Fruit fly (Drosophila melanogaster) whole organism, embryonic: Measurements from ENCODE around the gene Rab26.

ENCODE experiments used
- B-H1 ChIP-seq: fragments of 200-800 bp; sonication (Bioruptor generic); IDR thresholded peaks from 3 replicates; pipeline ENCODE4 v1.3.6; 2022; ENCODE audit warnings: missing biosample characterization, missing genetic modification characterization
- Bgb ChIP-seq: fragments of 200-800 bp; sonication (Bioruptor generic); IDR thresholded peaks from 2 replicates; pipeline ENCODE4 v1.3.6; 2022; ENCODE audit warnings: missing biosample characterization, missing genetic modification characterization; ENCODE audit not compliant: partially characterized antibody
- CG10147 ChIP-seq: fragments of 200-800 bp; sonication (Bioruptor generic); optimal IDR thresholded peaks from 2 replicates; lab custom pipeline; 2019; ENCODE audit warnings: missing biosample characterization, mild to moderate bottlenecking, missing genetic modification characterization, moderate library complexity
- CG12071 ChIP-seq: fragments of 200-800 bp; sonication (Bioruptor generic); optimal IDR thresholded peaks from 3 replicates; lab custom pipeline; 2018; ENCODE audit warnings: missing biosample characterization, mild to moderate bottlenecking, missing genetic modification characterization
- CG15269 ChIP-seq: fragments of 200-800 bp; sonication (Bioruptor generic); optimal IDR thresholded peaks from 2 replicates; lab custom pipeline; 2018; ENCODE audit warnings: missing biosample characterization, mild to moderate bottlenecking, missing genetic modification characterization, moderate library complexity
- CG16863 ChIP-seq: fragments of 200-800 bp; sonication (Bioruptor generic); optimal IDR thresholded peaks from 3 replicates; lab custom pipeline; 2016; ENCODE audit warnings: missing biosample characterization, missing genetic modification characterization
- CG17186 ChIP-seq: fragments of 200-800 bp; sonication (Bioruptor generic); optimal IDR thresholded peaks from 3 replicates; lab custom pipeline; 2017; ENCODE audit warnings: missing biosample characterization, missing genetic modification reagents, missing genetic modification characterization
- CG17829 ChIP-seq: fragments of 200-800 bp; optimal IDR thresholded peaks from 2 replicates; lab custom pipeline; 2019; ENCODE audit warnings: missing biosample characterization, mild to moderate bottlenecking, missing genetic modification characterization, moderate library complexity
- CG18011 ChIP-seq: fragments of 200-800 bp; sonication (Bioruptor generic); optimal IDR thresholded peaks from 2 replicates; lab custom pipeline; 2017; ENCODE audit warnings: missing biosample characterization, missing genetic modification characterization, mild to moderate bottlenecking, moderate library complexity, missing genotype
- CG1832 ChIP-seq: fragments of 200-800 bp; sonication (Bioruptor generic); optimal IDR thresholded peaks from 2 replicates; lab custom pipeline; 2017; ENCODE audit warnings: missing biosample characterization, mild to moderate bottlenecking, missing genetic modification characterization, inconsistent platforms
- CG18476 ChIP-seq: fragments of 200-800 bp; sonication (Bioruptor generic); optimal IDR thresholded peaks from 2 replicates; lab custom pipeline; 2016; ENCODE audit warnings: missing biosample characterization, mild to moderate bottlenecking, missing genetic modification characterization
- CG32772 ChIP-seq: fragments of 200-800 bp; sonication (Bioruptor generic); IDR thresholded peaks from 2 replicates; pipeline ENCODE4 v1.3.6; 2022; ENCODE audit warnings: missing biosample characterization, missing genetic modification characterization
- CG34422 ChIP-seq: fragments of 200-800 bp; sonication (Bioruptor generic); IDR thresholded peaks from 3 replicates; pipeline ENCODE4 v1.3.6; 2022; ENCODE audit warnings: missing biosample characterization, missing genetic modification characterization
- CG3847 ChIP-seq: fragments of 200-800 bp; sonication (Bioruptor generic); IDR thresholded peaks from 2 replicates; pipeline ENCODE4 v1.3.6; 2022; ENCODE audit warnings: missing biosample characterization, missing genetic modification characterization
- CG5180 ChIP-seq: fragments of 200-800 bp; sonication (Bioruptor generic); optimal IDR thresholded peaks from 3 replicates; lab custom pipeline; 2017; ENCODE audit warnings: missing biosample characterization, missing genetic modification characterization, mild to moderate bottlenecking, moderate library complexity, missing genetic modification reagents
- CG5953 ChIP-seq: fragments of 200-800 bp; sonication (Bioruptor generic); IDR thresholded peaks from 2 replicates; pipeline ENCODE4 v1.3.6; 2022; ENCODE audit warnings: missing biosample characterization, missing genetic modification characterization
- CG8290 ChIP-seq, 3 experiments: fragments of 200-800 bp; sonication (Bioruptor generic); optimal IDR thresholded peaks; 2 replicates each; lab custom pipeline; 2016 to 2019; ENCODE audit warnings: missing biosample characterization in 3 of 3, missing genetic modification characterization in 3 of 3, mild to moderate bottlenecking in 2 of 3, moderate library complexity in 1 of 3
- CTCF ChIP-seq: fragments of 200-800 bp; sonication (Bioruptor generic); optimal IDR thresholded peaks from 2 replicates; lab custom pipeline; 2017; ENCODE audit warnings: missing biosample characterization, mild to moderate bottlenecking, missing genetic modification characterization, moderate library complexity
- Doc3 ChIP-seq: fragments of 200-800 bp; sonication (Bioruptor generic); IDR thresholded peaks from 3 replicates; pipeline ENCODE4 v1.3.6; 2022; ENCODE audit warnings: missing biosample characterization, missing genetic modification characterization; ENCODE audit not compliant: partially characterized antibody
- E2f2 ChIP-seq: fragments of 200-800 bp; sonication (Bioruptor generic); IDR thresholded peaks from 2 replicates; pipeline ENCODE4 v1.3.6; 2022; ENCODE audit warnings: missing biosample characterization, missing genetic modification characterization
- Ets65A ChIP-seq: fragments of 200-800 bp; sonication (Bioruptor generic); peaks from one replicate; lab custom pipeline; 2016; ENCODE audit warnings: missing biosample characterization, missing genetic modification characterization
- HLHmδ ChIP-seq: fragments of 200-800 bp; sonication (Bioruptor generic); optimal IDR thresholded peaks from 2 replicates; lab custom pipeline; 2018; ENCODE audit warnings: missing biosample characterization, mild to moderate bottlenecking, missing genetic modification characterization, moderate library complexity
- HmgZ ChIP-seq: fragments of 200-800 bp; sonication (Bioruptor generic); optimal IDR thresholded peaks from 2 replicates; lab custom pipeline; 2018; ENCODE audit warnings: missing biosample characterization, mild to moderate bottlenecking, missing genetic modification characterization
- Jarid2 ChIP-seq: fragments of 200-800 bp; sonication (Bioruptor generic); optimal IDR thresholded peaks from 3 replicates; lab custom pipeline; 2017; ENCODE audit warnings: mild to moderate bottlenecking, missing biosample characterization, missing genetic modification reagents, missing genetic modification characterization
- Nf-YA ChIP-seq: fragments of 200-800 bp; sonication (Bioruptor generic); IDR thresholded peaks from 2 replicates; pipeline ENCODE4 v1.3.6; 2022; ENCODE audit warnings: missing biosample characterization, missing genetic modification characterization
- Oaz ChIP-seq: fragments of 200-800 bp; sonication (Bioruptor generic); IDR thresholded peaks from 2 replicates; pipeline ENCODE4 v1.3.6; 2022; ENCODE audit warnings: missing biosample characterization, missing genetic modification characterization
- Scr ChIP-seq: fragments of 200-800 bp; sonication (Bioruptor generic); IDR thresholded peaks from 2 replicates; pipeline ENCODE4 v1.3.6; 2022; ENCODE audit warnings: missing biosample characterization, missing genetic modification characterization; ENCODE audit not compliant: partially characterized antibody
- Sox100B ChIP-seq: fragments of 200-800 bp; sonication (Bioruptor generic); optimal IDR thresholded peaks from 3 replicates; lab custom pipeline; 2018; ENCODE audit warnings: missing biosample characterization, mild to moderate bottlenecking, missing genetic modification characterization
- Spps ChIP-seq: fragments of 200-800 bp; sonication (Bioruptor generic); optimal IDR thresholded peaks from 2 replicates; lab custom pipeline; 2018; ENCODE audit warnings: missing biosample characterization, mild to moderate bottlenecking, missing genetic modification characterization
- Taf1 ChIP-seq: fragments of 200-800 bp; sonication (Bioruptor generic); IDR thresholded peaks from 2 replicates; pipeline ENCODE4 v1.3.6; 2022; ENCODE audit warnings: missing biosample characterization, missing genetic modification characterization
- ac ChIP-seq: fragments of 200-800 bp; sonication (Bioruptor generic); optimal IDR thresholded peaks from 3 replicates; lab custom pipeline; 2017; ENCODE audit warnings: missing biosample characterization, mild to moderate bottlenecking, missing genetic modification characterization
- al ChIP-seq: fragments of 200-800 bp; sonication (Bioruptor generic); IDR thresholded peaks from 2 replicates; pipeline ENCODE4 v1.3.6; 2022; ENCODE audit warnings: missing biosample characterization, missing genetic modification characterization
- ato ChIP-seq: fragments of 200-800 bp; sonication (Bioruptor generic); IDR thresholded peaks from 2 replicates; pipeline ENCODE4 v1.3.6; 2022; ENCODE audit warnings: missing biosample characterization, missing genetic modification characterization; ENCODE audit not compliant: partially characterized antibody
- bab2 ChIP-seq: fragments of 200-800 bp; sonication (Bioruptor generic); optimal IDR thresholded peaks from 2 replicates; lab custom pipeline; 2016; ENCODE audit warnings: missing biosample characterization, missing genetic modification characterization
- dati ChIP-seq: fragments of 200-800 bp; sonication (Bioruptor generic); IDR thresholded peaks from 2 replicates; pipeline ENCODE4 v1.3.6; 2022; ENCODE audit warnings: missing biosample characterization, missing genetic modification characterization
- dm ChIP-seq: fragments of 200-800 bp; sonication (Bioruptor generic); optimal IDR thresholded peaks from 3 replicates; lab custom pipeline; 2016; ENCODE audit warnings: missing biosample characterization, missing genetic modification characterization
- dysf ChIP-seq: fragments of 200-800 bp; sonication (Bioruptor generic); IDR thresholded peaks from 3 replicates; pipeline ENCODE4 v1.3.6; 2022; ENCODE audit warnings: missing biosample characterization, missing genetic modification characterization
- hth ChIP-seq: fragments of >200 bp; optimal IDR thresholded peaks from 2 replicates; lab custom pipeline; 2017; ENCODE audit warnings: inconsistent platforms
- insv ChIP-seq, 2 experiments: fragments of 200-800 bp; sonication (Bioruptor generic); optimal IDR thresholded peaks; 3 replicates each; lab custom pipeline; 2016 to 2018; ENCODE audit warnings: missing biosample characterization in 2 of 2, missing genetic modification characterization in 2 of 2
- kni ChIP-seq: fragments of 200-800 bp; sonication (Bioruptor generic); optimal IDR thresholded peaks from 3 replicates; lab custom pipeline; 2017; ENCODE audit warnings: mild to moderate bottlenecking, missing biosample characterization, missing genetic modification reagents, missing genetic modification characterization
- org-1 ChIP-seq: fragments of 200-800 bp; sonication (Bioruptor generic); optimal IDR thresholded peaks from 2 replicates; lab custom pipeline; 2017; ENCODE audit warnings: missing biosample characterization, missing genetic modification characterization
- pb ChIP-seq: fragments of 200-800 bp; sonication (Bioruptor generic); optimal IDR thresholded peaks from 3 replicates; lab custom pipeline; 2016; ENCODE audit warnings: missing biosample characterization, missing genetic modification characterization
- pum ChIP-seq: fragments of 200-800 bp; sonication (Bioruptor generic); optimal IDR thresholded peaks from 2 replicates; lab custom pipeline; 2016; ENCODE audit warnings: missing biosample characterization, missing genetic modification characterization
- sug ChIP-seq: fragments of 200-800 bp; optimal IDR thresholded peaks from 2 replicates; lab custom pipeline; 2019; ENCODE audit warnings: missing biosample characterization, mild to moderate bottlenecking, missing genetic modification characterization, moderate library complexity
- tna ChIP-seq: fragments of 200-800 bp; sonication (Bioruptor generic); IDR thresholded peaks from 2 replicates; pipeline ENCODE4 v1.3.6; 2022; ENCODE audit warnings: missing biosample characterization, missing genetic modification characterization; ENCODE audit not compliant: partially characterized antibody
- trem ChIP-seq: fragments of 200-800 bp; optimal IDR thresholded peaks from 3 replicates; lab custom pipeline; 2019; ENCODE audit warnings: missing biosample characterization, mild to moderate bottlenecking, missing genetic modification characterization, moderate library complexity
- tx ChIP-seq: fragments of 200-800 bp; sonication (Bioruptor generic); optimal IDR thresholded peaks from 2 replicates; lab custom pipeline; 2016; ENCODE audit warnings: missing biosample characterization, missing genetic modification characterization
- unc-4 ChIP-seq: fragments of 200-800 bp; sonication (Bioruptor generic); IDR thresholded peaks from 2 replicates; pipeline ENCODE4 v1.3.6; 2022; ENCODE audit warnings: missing biosample characterization, missing genetic modification characterization; ENCODE audit not compliant: partially characterized antibody
- vnd ChIP-seq: fragments of 200-800 bp; sonication (Bioruptor generic); IDR thresholded peaks from 3 replicates; pipeline ENCODE4 v1.3.6; 2022; ENCODE audit warnings: missing biosample characterization, missing genetic modification characterization; ENCODE audit not compliant: partially characterized antibody
- zen2 ChIP-seq: fragments of 200-800 bp; sonication (Bioruptor generic); IDR thresholded peaks from 3 replicates; pipeline ENCODE4 v1.3.6; 2022; ENCODE audit warnings: missing biosample characterization, missing genetic modification characterization; ENCODE audit not compliant: partially characterized antibody

Rab26 gene

dm6 chr3L:21280996-21281691 lies 37.4 kb upstream of the Rab26 start, which contains the start of gene ppl (continued):
- TF ChIP-seq al (GFP tag; lab: Robert Waterston, UW) (no peak), CG3847 (GFP tag; lab: Robert Waterston, UW) (no peak), dm (GFP tag; lab: Kevin White, UChicago) (no peak), CG18476 (peak; percentile 91), zen2 (GFP tag; lab: Robert Waterston, UW) (no peak), E2f2 (GFP tag; lab: Robert Waterston, UW) (peak; percentile 94), vnd (peak; percentile 48; the same call in 2 of the 3 replicates), CTCF (GFP tag; lab: Kevin White, UChicago) (peak; percentile 4), HmgZ (tag; lab: Kevin White, UChicago) (peak; percentile 19), Scr (GFP tag; lab: Robert Waterston, UW) (peak; percentile 46; the same call in 1 of the 2 replicates), Nf-YA (GFP tag; lab: Robert Waterston, UW) (no peak), CG10147 (GFP tag; lab: Kevin White, UChicago) (peak; percentile 9), CG1832 (no peak), trem (tag; lab: Kevin White, UChicago) (peak; percentile 47), tna (GFP tag; lab: Robert Waterston, UW) (peak; percentile 37; the same call in 1 of the 2 replicates), Ets65A (GFP tag; lab: Kevin White, UChicago) (no peak), sug (tag; lab: Kevin White, UChicago) (no peak), insv (GFP tag; optimal IDR thresholded peaks at IDR 0.05; lab: Kevin White, UChicago) (no peak), hth (lab: Kevin White, UChicago) (no peak), tx (no peak), CG17186 (peak; percentile 9), CG8290 (GFP tag; optimal IDR thresholded peaks at IDR 0.05; lab: Kevin White, UChicago) (no peak), CG8290 (tag; optimal IDR thresholded peaks at IDR 0.05; lab: Kevin White, UChicago) (peak in 1 of 2 experiments; percentile 54), Bgb (GFP tag; lab: Robert Waterston, UW) (peak; percentile 58), dysf (GFP tag; lab: Robert Waterston, UW) (no peak), CG18011 (no peak), Oaz (GFP tag; lab: Robert Waterston, UW) (no peak), CG5180 (GFP tag; lab: Kevin White, UChicago) (no peak), B-H1 (GFP tag; lab: Robert Waterston, UW) (no peak), CG17829 (tag; lab: Kevin White, UChicago) (peak; percentile 29), CG16863 (GFP tag; lab: Kevin White, UChicago) (no peak), org-1 (GFP tag; lab: Kevin White, UChicago) (no peak), dati (GFP tag; lab: Robert Waterston, UW) (no peak), pum (GFP tag; lab: Kevin White, UChicago) (no peak), HLHmδ (GFP tag; lab: Kevin White, UChicago) (peak; percentile 45), unc-4 (GFP tag; lab: Robert Waterston, UW) (peak; percentile 57), ac (no peak), CG32772 (GFP tag; lab: Robert Waterston, UW) (no peak), Sox100B (peak; percentile 9), CG15269 (no peak), Spps (tag; lab: Kevin White, UChicago) (no peak), CG34422 (GFP tag; lab: Robert Waterston, UW) (no peak), CG5953 (no peak), ato (GFP tag; lab: Robert Waterston, UW) (no peak), CG12071 (GFP tag; lab: Kevin White, UChicago) (no peak), kni (GFP tag; lab: Kevin White, UChicago) (peak; percentile 7), bab2 (no peak), pb (GFP tag; lab: Kevin White, UChicago) (no peak), Jarid2 (GFP tag; lab: Kevin White, UChicago) (no peak), Doc3 (GFP tag; lab: Robert Waterston, UW) (peak; percentile 48; the same call in 2 of the 3 replicates), Taf1 (no peak)
